Worm (Caenorhabditis elegans): ENCODE data around the gene F13C5.5.

- no peak for TF ChIP-seq nhr-28 (tag; optimal IDR thresholded peaks at IDR 0.05)
- TF ChIP-seq elt-1 (tag; optimal IDR thresholded peaks at IDR 0.05; ENCODE audit: borderline replicate concordance, insufficient read depth): no peak
- no peak for TF ChIP-seq nhr-76 (tag; optimal IDR thresholded peaks at IDR 0.05)
- TF ChIP-seq nhr-237 (tag; optimal IDR thresholded peaks at IDR 0.05): no peak
- no peak for TF ChIP-seq mep-1 (tag; optimal IDR thresholded peaks at IDR 0.05)
- TF ChIP-seq lin-13 (tag; optimal IDR thresholded peaks at IDR 0.05): no peak
- TF ChIP-seq ztf-11 (tag; optimal IDR thresholded peaks at IDR 0.05): no peak
- TF ChIP-seq unc-120 (tag; optimal IDR thresholded peaks at IDR 0.05; ENCODE audit: poor library complexity, severe bottlenecking): no peak
Observed at ce11 chrX:621688-622087, 13.4 kb upstream of the F13C5.5 start.

Measured in whole organism, mixed stage, embryonic.